Fruit fly (Drosophila melanogaster): ENCODE measurements around the gene EloA.

Gene EloA

dm6 chr3R:23300091-23300918 lies 48.9 kb downstream of the EloA start (continued):
- TF ChIP-seq ash1 (GFP tag; optimal IDR thresholded peaks at IDR 0.05) (no peak), sc (optimal IDR thresholded peaks at IDR 0.05) (no peak), sc (GFP tag; optimal IDR thresholded peaks at IDR 0.05) (peak; percentile 34), al (GFP tag; IDR thresholded peaks at IDR 0.05) (no peak), CG15011 (GFP tag; optimal IDR thresholded peaks at IDR 0.05) (no peak), Abd-B (GFP tag; optimal IDR thresholded peaks at IDR 0.05) (no peak), CG14965 (GFP tag; optimal IDR thresholded peaks at IDR 0.05; ENCODE audit: borderline replicate concordance) (no peak), CG5953 (GFP tag; IDR thresholded peaks at IDR 0.05) (no peak), CG10654 (GFP tag; optimal IDR thresholded peaks at IDR 0.05) (no peak), danr (GFP tag; IDR thresholded peaks at IDR 0.05) (no peak), klu (GFP tag; IDR thresholded peaks at IDR 0.05) (no peak), Xbp1 (GFP tag; optimal IDR thresholded peaks at IDR 0.05) (peak; percentile 43), HLH3B (GFP tag; IDR thresholded peaks at IDR 0.05) (no peak), CG12769 (tag; optimal IDR thresholded peaks at IDR 0.05) (no peak), odd (GFP tag; optimal IDR thresholded peaks at IDR 0.05) (peak; percentile 6), TFAM (GFP tag; optimal IDR thresholded peaks at IDR 0.05) (no peak), jumu (GFP tag; optimal IDR thresholded peaks at IDR 0.05) (peak; percentile 3), Drgx (GFP tag; IDR thresholded peaks at IDR 0.05) (no peak), chif (GFP tag; optimal IDR thresholded peaks at IDR 0.05) (peak; percentile 38 to 75), Mes4 (GFP tag; optimal IDR thresholded peaks at IDR 0.05) (peak; percentile 41), zfh1 (GFP tag; IDR thresholded peaks at IDR 0.05) (peak; percentile 46; the same call in 2 of the 3 replicates), ara (GFP tag; IDR thresholded peaks at IDR 0.05) (0 out of 2 replicates have a peak, but pooled peaks have one; percentile 23), CG17802 (tag; optimal IDR thresholded peaks at IDR 0.05) (no peak), ham (GFP tag; IDR thresholded peaks at IDR 0.05) (no peak), chinmo (GFP tag; IDR thresholded peaks at IDR 0.05; ENCODE audit: partially characterized antibody) (no peak), YL-1 (GFP tag; optimal IDR thresholded peaks at IDR 0.05) (no peak), CG1602 (GFP tag; optimal IDR thresholded peaks at IDR 0.05) (peak; percentile 55), Dp (GFP tag; optimal IDR thresholded peaks at IDR 0.05) (no peak), kah (GFP tag; optimal IDR thresholded peaks at IDR 0.05) (no peak), CG4328 (GFP tag; optimal IDR thresholded peaks at IDR 0.05) (no peak), CG9932 (GFP tag; IDR thresholded peaks at IDR 0.05) (no peak), lilli (GFP tag; optimal IDR thresholded peaks at IDR 0.05) (peak; percentile 45), CG3163 (GFP tag; optimal IDR thresholded peaks at IDR 0.05) (no peak), CG16813 (GFP tag; IDR thresholded peaks at IDR 0.05; ENCODE audit: partially characterized antibody) (no peak), chn (GFP tag; optimal IDR thresholded peaks at IDR 0.05) (peak; percentile 57), grau (tag; optimal IDR thresholded peaks at IDR 0.05) (peak; percentile 47), phol (tag; optimal IDR thresholded peaks at IDR 0.05) (no peak), zen2 (GFP tag; IDR thresholded peaks at IDR 0.05; ENCODE audit: partially characterized antibody) (no peak), Atf3 (GFP tag; optimal IDR thresholded peaks at IDR 0.05) (peak; percentile 31), ap (GFP tag; IDR thresholded peaks at IDR 0.05) (0 out of 2 replicates have a peak, but pooled peaks have one; percentile 17), pzg (GFP tag; optimal IDR thresholded peaks at IDR 0.05) (no peak), hkb (optimal IDR thresholded peaks at IDR 0.05) (no peak), hkb (GFP tag; IDR thresholded peaks at IDR 0.05) (no peak), slbo (GFP tag; IDR thresholded peaks at IDR 0.05) (no peak), Fer2 (tag; optimal IDR thresholded peaks at IDR 0.05) (no peak), Dll (GFP tag; IDR thresholded peaks at IDR 0.05; ENCODE audit: partially characterized antibody) (no peak), nerfin-2 (GFP tag; IDR thresholded peaks at IDR 0.05; ENCODE audit: partially characterized antibody) (no peak), CG18262 (tag; optimal IDR thresholded peaks at IDR 0.05) (peak; percentile 60), Hmx (GFP tag; optimal IDR thresholded peaks at IDR 0.05) (no peak), CG8944 (GFP tag; optimal IDR thresholded peaks at IDR 0.05) (no peak)
